Fruit fly (Drosophila melanogaster): ENCODE results near the gene Exo84.

Exo84 gene

dm6 chr3R:26008892-26009539 is 43.0 kb downstream of the Exo84 start:
- no peak for TF ChIP-seq CTCF (optimal IDR thresholded peaks at IDR 0.05)
- no peak for TF ChIP-seq CG8478 (optimal IDR thresholded peaks at IDR 0.05)

dm6 chr3R:26007964-26008868 is 43.8 kb downstream of the Exo84 start:
- no peak for TF ChIP-seq CG8478 (optimal IDR thresholded peaks at IDR 0.05)
- no peak for TF ChIP-seq CTCF (optimal IDR thresholded peaks at IDR 0.05)

dm6 chr3R:26007298-26007697 is 44.8 kb downstream of the Exo84 start:
- no peak for TF ChIP-seq CTCF (optimal IDR thresholded peaks at IDR 0.05)
- no peak for TF ChIP-seq CG8478 (optimal IDR thresholded peaks at IDR 0.05)

dm6 chr3R:26005978-26006934 is 45.8 kb downstream of the Exo84 start:
- TF ChIP-seq CG8478 (optimal IDR thresholded peaks at IDR 0.05) (no peak), CTCF (optimal IDR thresholded peaks at IDR 0.05) (no peak)

- TF ChIP-seq CTCF (optimal IDR thresholded peaks at IDR 0.05) (no peak), CG8478 (optimal IDR thresholded peaks at IDR 0.05) (no peak)
These were observed 46.5 kb downstream of the Exo84 start for dm6 chr3R:26005619-26005977.

- TF ChIP-seq CTCF (optimal IDR thresholded peaks at IDR 0.05) = no peak
- no peak for TF ChIP-seq CG8478 (optimal IDR thresholded peaks at IDR 0.05)
These were observed 47.6 kb downstream of the Exo84 start for dm6 chr3R:26004377-26005000.

- TF ChIP-seq CG8478 (optimal IDR thresholded peaks at IDR 0.05) (no peak), CTCF (optimal IDR thresholded peaks at IDR 0.05) (no peak)
These were observed 49.3 kb downstream of the Exo84 start for dm6 chr3R:26002570-26003332.

- TF ChIP-seq CTCF (optimal IDR thresholded peaks at IDR 0.05) (no peak), CG8478 (optimal IDR thresholded peaks at IDR 0.05) (no peak)
These were observed 50.0 kb downstream of the Exo84 start for dm6 chr3R:26002039-26002438.

dm6 chr3R:26000720-26001682 is 51.1 kb downstream of the Exo84 start:
- TF ChIP-seq CTCF (optimal IDR thresholded peaks at IDR 0.05) = no peak
- TF ChIP-seq CG8478 (optimal IDR thresholded peaks at IDR 0.05) = no peak
